Worm (Caenorhabditis elegans) whole organism, dauer: ENCODE results near the gene C31H1.5.

ENCODE experiments used
- unc-62 ChIP-seq: sonication (generic microtip); optimal IDR thresholded peaks from 2 replicates; lab custom pipeline; 2017; ENCODE audit warnings: missing biosample characterization, missing genetic modification reagents, missing genetic modification characterization

C31H1.5 gene

ce11 chrIV:5806348-5806747 lies 9.8 kb upstream of the C31H1.5 start:
- no peak for TF ChIP-seq unc-62 (GFP tag; lab: Kevin White, UChicago)

DNA sequence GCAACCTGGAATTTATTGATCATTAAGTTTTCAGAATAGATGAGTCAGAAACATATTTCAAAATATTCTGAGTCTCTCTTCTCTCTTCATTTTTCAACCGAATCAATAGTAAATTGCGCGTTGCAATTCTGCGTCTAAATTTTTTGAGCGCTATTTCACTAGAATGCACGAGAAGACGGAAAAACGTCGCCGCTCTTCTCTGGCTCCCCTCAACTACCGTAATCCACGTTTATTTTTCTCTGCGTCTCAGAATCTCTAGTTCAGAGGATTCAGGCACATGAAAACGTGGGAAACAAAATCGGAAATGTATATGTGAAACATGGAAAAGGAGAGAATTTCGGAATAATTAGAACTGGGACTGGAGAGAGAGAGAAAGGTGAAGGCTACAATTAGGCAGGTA lies 8.9 kb upstream of the C31H1.5 start:
- TF ChIP-seq unc-62 (GFP tag; lab: Kevin White, UChicago): no peak

- TF ChIP-seq unc-62 (GFP tag; lab: Kevin White, UChicago): no peak
These were observed 7.0 kb upstream of the C31H1.5 start for ce11 chrIV:5803510-5804013.

DNA sequence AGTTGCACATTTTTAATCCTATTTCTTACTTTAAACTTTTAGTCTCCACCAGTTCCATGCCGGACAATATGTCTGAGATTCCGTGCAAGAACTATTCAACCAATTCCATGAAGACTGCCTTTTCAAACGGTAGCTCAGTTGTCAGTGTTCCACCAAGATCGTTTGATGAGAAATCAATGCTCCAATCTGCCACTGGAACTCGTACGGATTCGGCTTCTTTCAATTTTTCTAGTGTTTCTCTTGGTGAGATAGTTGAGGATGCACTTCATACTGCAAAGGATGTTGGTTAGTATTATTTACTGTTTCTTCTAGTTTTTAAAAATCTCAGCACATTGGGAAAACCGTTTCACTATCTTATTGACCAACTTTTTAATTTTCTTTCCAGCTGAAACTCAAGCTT lies 3.0 kb upstream of the C31H1.5 start:
- TF ChIP-seq unc-62 (GFP tag; lab: Kevin White, UChicago): no peak

- TF ChIP-seq unc-62 (GFP tag; lab: Kevin White, UChicago): no peak
These were observed 559 bp upstream of the C31H1.5 start, which contains the start of gene C31H1.1 for ce11 chrIV:5797153-5797552. Gene C31H1.1 (plus strand): TSS chrIV:5797453.

- no peak for TF ChIP-seq unc-62 (GFP tag; lab: Kevin White, UChicago)
These were observed 1.1 kb downstream of the C31H1.5 start for ce11 chrIV:5795495-5795894.

DNA sequence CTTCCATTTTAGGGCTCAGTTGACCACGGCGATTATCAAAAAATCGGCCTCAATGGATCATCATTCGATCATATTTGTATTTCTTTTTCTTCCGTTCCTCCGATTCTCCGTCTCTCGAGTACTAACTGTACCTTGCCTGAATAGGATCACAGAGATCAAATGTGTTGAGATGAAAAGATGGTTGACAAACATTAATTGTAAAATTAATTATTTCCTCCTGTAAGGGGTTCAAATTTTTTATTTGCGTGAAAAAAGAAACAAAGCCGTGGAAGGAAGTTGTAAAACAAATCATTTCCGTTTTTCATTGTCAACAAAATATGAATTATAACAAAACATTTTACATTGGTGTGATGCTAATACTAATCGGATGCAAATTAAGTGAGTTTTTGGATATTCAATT lies 5.6 kb downstream of the C31H1.5 start, which contains the start of gene C31H1.2:
Gene C31H1.2 (plus strand): TSS at position 301 of the 400 bp plus-strand sequence.
- no peak for TF ChIP-seq unc-62 (GFP tag; lab: Kevin White, UChicago)

DNA sequence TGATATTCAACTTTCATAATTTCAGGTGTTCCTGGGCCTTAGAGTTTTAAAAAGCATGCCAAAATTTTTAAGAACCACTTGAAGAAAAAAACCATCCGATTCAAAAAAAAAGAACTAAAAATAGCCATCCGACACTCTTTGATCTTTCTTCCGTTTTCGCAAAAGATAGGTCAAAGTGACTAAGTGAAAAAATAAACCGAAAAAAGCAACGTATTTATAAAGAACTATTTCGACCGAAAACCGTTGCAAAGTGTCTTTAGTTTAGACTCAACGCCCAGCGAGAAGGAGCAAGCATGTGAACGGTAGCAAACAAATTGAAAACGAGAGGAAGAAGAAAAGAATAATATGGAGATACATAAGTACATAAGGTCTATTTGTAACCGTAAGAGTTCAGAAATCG lies 12.9 kb downstream of the C31H1.5 start:
- TF ChIP-seq unc-62 (GFP tag; lab: Kevin White, UChicago): no peak

DNA sequence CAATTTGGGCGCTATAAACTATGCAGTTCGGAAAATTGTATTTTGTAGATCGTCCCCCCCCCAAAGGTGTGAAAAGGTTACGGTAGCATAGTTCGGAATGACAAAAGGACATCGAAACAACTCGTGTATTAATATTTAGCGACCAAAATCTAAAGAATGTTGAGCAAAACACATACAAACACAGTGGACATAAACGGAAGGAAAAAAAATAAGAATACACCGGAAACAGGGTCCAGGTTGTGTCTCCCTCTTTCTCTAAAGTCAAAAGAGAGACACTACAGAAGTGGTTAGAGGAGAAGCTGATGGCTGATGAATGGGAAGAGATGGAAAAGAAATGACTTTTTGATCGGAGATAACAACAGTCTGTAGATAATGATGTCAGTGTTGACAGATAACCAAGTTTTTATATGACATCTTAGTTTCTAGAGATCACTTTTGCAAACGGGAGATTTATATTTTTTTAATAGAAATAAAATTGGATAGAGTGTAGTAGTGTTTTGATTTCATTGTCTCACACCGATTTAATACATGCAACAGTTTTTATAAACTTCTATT lies 16.3 kb downstream of the C31H1.5 start:
- no peak for TF ChIP-seq unc-62 (GFP tag; lab: Kevin White, UChicago)

DNA sequence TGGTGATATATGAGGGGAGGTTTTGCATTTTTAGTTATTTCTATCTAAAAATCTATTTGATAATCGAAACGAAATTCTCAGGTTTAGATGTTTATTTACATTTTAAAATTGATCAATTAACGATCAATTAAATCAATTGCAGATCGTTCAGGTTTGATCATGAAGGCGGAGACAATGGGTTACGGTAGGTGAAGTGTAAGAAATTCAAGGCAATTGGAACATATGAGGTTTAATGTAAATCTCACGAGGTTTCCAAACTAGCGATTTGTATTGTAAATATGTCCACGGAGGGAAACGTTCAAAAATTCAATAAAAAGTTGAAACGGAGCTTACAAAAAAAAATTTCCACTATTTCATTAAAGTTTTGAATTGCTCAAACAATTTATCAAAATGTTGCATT lies 17.1 kb downstream of the C31H1.5 start:
- TF ChIP-seq unc-62 (GFP tag; lab: Kevin White, UChicago): no peak

DNA sequence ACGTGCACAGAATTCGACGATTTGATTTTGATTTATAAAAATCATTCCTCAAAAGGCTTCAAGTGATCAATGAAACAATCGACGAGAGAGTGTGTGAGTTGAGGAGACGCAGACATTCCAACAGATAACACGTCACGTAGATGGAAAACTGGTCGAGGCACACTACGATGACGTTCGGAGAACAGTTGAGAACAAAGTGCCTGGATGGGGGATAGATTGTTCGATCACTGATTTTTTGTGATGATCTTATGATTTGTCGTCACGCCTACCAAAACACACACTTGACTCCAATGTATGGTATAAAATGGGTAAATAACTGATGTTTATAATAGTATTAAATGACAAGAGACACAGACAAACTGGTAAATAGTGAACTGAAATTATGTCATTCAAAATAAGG lies 18.3 kb downstream of the C31H1.5 start:
- no peak for TF ChIP-seq unc-62 (GFP tag; lab: Kevin White, UChicago)

DNA sequence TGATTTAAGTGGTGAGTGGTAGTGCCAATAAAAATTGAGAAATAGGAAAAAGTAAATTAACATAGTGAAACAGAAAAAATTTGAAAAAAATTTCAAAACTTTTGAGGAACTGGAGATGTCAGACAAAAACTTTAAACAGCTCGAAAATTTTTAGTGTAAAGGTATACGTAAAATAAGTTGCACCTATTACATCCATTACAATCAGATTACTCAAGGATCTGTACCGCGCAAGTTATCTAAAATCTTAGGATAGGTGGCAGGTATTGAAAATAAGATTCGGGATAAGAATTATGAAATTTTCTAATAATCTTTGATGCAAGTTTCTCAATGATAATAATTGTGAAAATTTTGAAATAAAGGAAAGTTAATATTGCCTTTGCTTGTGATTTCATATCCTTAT lies 29.8 kb downstream of the C31H1.5 start:
- no peak for TF ChIP-seq unc-62 (GFP tag; lab: Kevin White, UChicago)

ce11 chrIV:5765652-5766051 lies 30.9 kb downstream of the C31H1.5 start:
- no peak for TF ChIP-seq unc-62 (GFP tag; lab: Kevin White, UChicago)

DNA sequence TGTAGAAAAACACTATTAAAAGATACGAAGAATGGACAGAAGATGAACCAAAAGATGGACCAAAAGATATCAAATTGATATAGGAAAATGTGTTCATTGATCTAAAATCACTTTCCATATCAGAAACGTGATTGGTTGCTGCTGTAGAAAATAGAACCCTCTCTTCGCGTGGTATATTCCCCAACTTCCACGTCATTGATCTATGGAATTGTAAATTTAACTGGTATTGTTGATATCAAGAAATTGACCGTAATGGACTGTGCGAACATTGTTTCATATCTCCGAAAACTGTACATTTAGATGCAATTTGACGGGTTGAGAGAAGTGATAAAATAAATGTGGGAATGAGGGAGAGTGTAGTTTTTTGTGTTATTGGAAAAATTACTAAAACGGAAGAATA lies 32.2 kb downstream of the C31H1.5 start:
- no peak for TF ChIP-seq unc-62 (GFP tag; lab: Kevin White, UChicago)

DNA sequence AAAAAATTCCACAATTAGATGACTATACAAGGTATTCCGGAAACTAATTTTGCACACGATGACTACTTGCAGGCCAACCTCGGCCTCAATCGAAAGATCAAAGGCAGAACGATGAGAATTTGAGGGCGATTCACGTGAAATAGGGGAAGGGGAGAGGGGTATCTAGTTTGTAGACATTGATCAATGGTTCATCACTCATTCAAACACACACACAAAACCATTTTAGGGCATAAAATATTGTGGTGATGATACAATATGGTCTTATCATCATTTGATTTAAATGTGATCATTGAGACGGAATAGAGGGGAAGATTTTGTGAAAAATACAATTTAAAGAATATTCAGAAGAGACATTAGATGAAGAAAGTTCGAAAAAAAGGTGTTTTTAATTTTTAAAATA lies 33.8 kb downstream of the C31H1.5 start:
- no peak for TF ChIP-seq unc-62 (GFP tag; lab: Kevin White, UChicago)

- TF ChIP-seq unc-62 (GFP tag; lab: Kevin White, UChicago): no peak
These were observed 35.2 kb downstream of the C31H1.5 start for ce11 chrIV:5761211-5761907.

- TF ChIP-seq unc-62 (GFP tag; lab: Kevin White, UChicago): no peak
These were observed 35.9 kb downstream of the C31H1.5 start for ce11 chrIV:5760656-5761055.
